Worm (Caenorhabditis elegans) whole organism, L4 larva: Measurements from ENCODE around the gene C32D5.4.

Experiments used
- F10B5.3 ChIP-seq: sonication (generic microtip); optimal IDR thresholded peaks from 2 replicates; lab custom pipeline; 2016; ENCODE audit warnings: mild to moderate bottlenecking, missing genetic modification characterization, missing compliant biosample characterization
- F26F4.8 ChIP-seq: fragments of 200-800 bp; sonication (Bioruptor generic); conservative IDR thresholded peaks from 2 replicates; pipeline ENCODE4 v1.3.6; 2022; ENCODE audit warnings: missing genetic modification characterization, missing compliant biosample characterization
- F37D6.2 ChIP-seq: sonication (generic microtip); optimal IDR thresholded peaks from 2 replicates; lab custom pipeline; 2016; ENCODE audit warnings: mild to moderate bottlenecking, missing genetic modification characterization, missing compliant biosample characterization
- T20F7.1 ChIP-seq: fragments of 200-800 bp; sonication (Bioruptor generic); optimal IDR thresholded peaks from 2 replicates; lab custom pipeline; 2018; ENCODE audit warnings: mild to moderate bottlenecking, missing genetic modification characterization, missing compliant biosample characterization
- Y48G9A.11 ChIP-seq: fragments of 200-800 bp; sonication (Bioruptor generic); IDR thresholded peaks from 2 replicates; pipeline ENCODE4 v1.3.6; 2022; ENCODE audit warnings: missing genetic modification reagents, missing genetic modification characterization, missing compliant biosample characterization
- ZK546.5 ChIP-seq, 2 experiments: sonication (generic microtip); optimal IDR thresholded peaks; 2 replicates each; lab custom pipeline; 2017; ENCODE audit warnings: missing biosample characterization in 2 of 2, missing genetic modification characterization in 2 of 2
- aha-1 ChIP-seq: fragments of 150-350 bp; peaks from one replicate; lab custom pipeline; 2014; ENCODE audit warnings: missing biosample characterization, missing genetic modification characterization
- aly-2 ChIP-seq: sonication (generic microtip); optimal IDR thresholded peaks from 2 replicates; lab custom pipeline; 2018; ENCODE audit warnings: missing biosample characterization, missing genetic modification characterization
- ama-1 ChIP-seq: fragments of 150-350 bp; optimal IDR thresholded peaks from 2 replicates; lab custom pipeline; 2014; ENCODE audit warnings: inconsistent platforms, mixed read lengths
- ceh-20 ChIP-seq: fragments of 200-800 bp; sonication (Bioruptor generic); IDR thresholded peaks from 2 replicates; pipeline ENCODE4 v1.3.6; 2022; ENCODE audit warnings: missing genetic modification reagents, missing genetic modification characterization, missing compliant biosample characterization
- ceh-44 ChIP-seq: fragments of 200-800 bp; sonication (Bioruptor generic); IDR thresholded peaks from 2 replicates; pipeline ENCODE4 v1.3.6; 2022; ENCODE audit warnings: missing genetic modification reagents, missing genetic modification characterization, missing compliant biosample characterization
- ceh-82 ChIP-seq: sonication (generic microtip); optimal IDR thresholded peaks from 2 replicates; lab custom pipeline; 2017; ENCODE audit warnings: missing biosample characterization, missing genetic modification characterization
- ces-1 ChIP-seq: fragments of 150-350 bp; sonication (generic microtip); optimal IDR thresholded peaks from 4 replicates; lab custom pipeline; 2014; ENCODE audit warnings: missing biosample characterization, missing genetic modification reagents, missing genetic modification characterization
- cey-2 ChIP-seq: sonication (generic microtip); optimal IDR thresholded peaks from 3 replicates; lab custom pipeline; 2017; ENCODE audit warnings: missing genetic modification characterization, mild to moderate bottlenecking, missing compliant biosample characterization, antibody characterized with exemption, borderline replicate concordance; ENCODE audit not compliant: insufficient read depth
- daf-12 ChIP-seq: fragments of 150-350 bp; optimal IDR thresholded peaks from 2 replicates; lab custom pipeline; 2014; ENCODE audit warnings: missing biosample characterization, missing genetic modification reagents, missing genetic modification characterization
- dmd-6 ChIP-seq: fragments of 200-800 bp; sonication (Bioruptor generic); IDR thresholded peaks from 2 replicates; pipeline ENCODE4 v1.3.6; 2022; ENCODE audit warnings: missing genetic modification reagents, missing genetic modification characterization, missing compliant biosample characterization
- egl-43 ChIP-seq: fragments of 200-800 bp; sonication (Bioruptor generic); IDR thresholded peaks from 2 replicates; pipeline ENCODE4 v1.3.6; 2022; ENCODE audit warnings: missing genetic modification reagents, missing genetic modification characterization, missing compliant biosample characterization
- fkh-10 ChIP-seq: fragments of 150-350 bp; optimal IDR thresholded peaks from 2 replicates; lab custom pipeline; 2014; ENCODE audit warnings: missing biosample characterization, missing genetic modification reagents, missing genetic modification characterization
- fos-1 ChIP-seq: fragments of 150-350 bp; optimal IDR thresholded peaks from 2 replicates; lab custom pipeline; 2014; ENCODE audit warnings: missing biosample characterization, missing genetic modification characterization
- hlh-11 ChIP-seq: fragments of 200-800 bp; sonication (Bioruptor generic); optimal IDR thresholded peaks from 2 replicates; lab custom pipeline; 2018; ENCODE audit warnings: mild to moderate bottlenecking, missing genetic modification characterization, missing compliant biosample characterization
- hlh-30 ChIP-seq: sonication (generic microtip); optimal IDR thresholded peaks from 2 replicates; lab custom pipeline; 2017; ENCODE audit warnings: antibody characterized with exemption, mild to moderate bottlenecking, missing genetic modification characterization, missing compliant biosample characterization; ENCODE audit not compliant: insufficient read depth
- hmg-1.1 ChIP-seq: fragments of 200-800 bp; sonication (Bioruptor generic); IDR thresholded peaks from 2 replicates; pipeline ENCODE4 v1.3.6; 2022; ENCODE audit warnings: missing genetic modification reagents, missing genetic modification characterization, missing compliant biosample characterization
- lin-39 ChIP-seq: fragments of 150-350 bp; optimal IDR thresholded peaks from 2 replicates; lab custom pipeline; 2014; ENCODE audit warnings: missing biosample characterization, missing genetic modification reagents, missing genetic modification characterization
- lir-3 ChIP-seq: sonication (generic microtip); optimal IDR thresholded peaks from 2 replicates; lab custom pipeline; 2016; ENCODE audit warnings: mild to moderate bottlenecking, missing genetic modification characterization, missing compliant biosample characterization
- lsy-2 ChIP-seq, 2 experiments: fragments of 150-350 bp in 1 of 2; sonication (generic microtip) in 1 of 2; optimal IDR thresholded peaks; 2 replicates each; lab custom pipeline; 2014 to 2017; ENCODE audit warnings: missing biosample characterization in 2 of 2, missing genetic modification characterization in 2 of 2
- madf-9 ChIP-seq: fragments of 200-800 bp; sonication (Bioruptor generic); conservative IDR thresholded peaks from 2 replicates; pipeline ENCODE4 v1.3.6; 2022; ENCODE audit warnings: missing genetic modification reagents, missing genetic modification characterization, missing compliant biosample characterization
- mdl-1 ChIP-seq, 2 experiments: fragments of 150-350 bp in 1 of 2; sonication (generic microtip) in 1 of 2; optimal IDR thresholded peaks; 2 replicates each; lab custom pipeline; 2014 to 2017; ENCODE audit warnings: missing biosample characterization in 2 of 2, missing genetic modification characterization in 2 of 2
- mep-1 ChIP-seq: fragments of 150-350 bp; sonication (generic microtip); optimal IDR thresholded peaks from 3 replicates; lab custom pipeline; 2014; ENCODE audit warnings: missing biosample characterization, missing genetic modification characterization
- mes-2 ChIP-seq: sonication (generic microtip); optimal IDR thresholded peaks from 2 replicates; lab custom pipeline; 2016; ENCODE audit warnings: missing genotype, mild to moderate bottlenecking, missing genetic modification characterization, missing compliant biosample characterization; ENCODE audit not compliant: poor library complexity, severe bottlenecking
- mxl-2 ChIP-seq: fragments of 200-800 bp; sonication (Bioruptor generic); conservative IDR thresholded peaks from 2 replicates; pipeline ENCODE4 v1.3.6; 2022; ENCODE audit warnings: missing genetic modification reagents, missing genetic modification characterization, missing compliant biosample characterization
- mxl-3 ChIP-seq: fragments of 200-800 bp; sonication (Bioruptor generic); optimal IDR thresholded peaks from 2 replicates; lab custom pipeline; 2018; ENCODE audit warnings: mild to moderate bottlenecking, missing genetic modification characterization, missing compliant biosample characterization
- nhr-102 ChIP-seq: sonication (generic microtip); optimal IDR thresholded peaks from 2 replicates; lab custom pipeline; 2016; ENCODE audit warnings: mild to moderate bottlenecking, missing genetic modification characterization, moderate library complexity, missing compliant biosample characterization
- nhr-11 ChIP-seq: fragments of 150-350 bp; optimal IDR thresholded peaks from 2 replicates; lab custom pipeline; 2014; ENCODE audit warnings: missing biosample characterization, missing genetic modification characterization
- nhr-25 ChIP-seq: sonication (generic microtip); optimal IDR thresholded peaks from 2 replicates; lab custom pipeline; 2017; ENCODE audit warnings: missing genetic modification characterization, mild to moderate bottlenecking, missing compliant biosample characterization, antibody characterized with exemption, moderate library complexity, borderline replicate concordance; ENCODE audit not compliant: insufficient read depth
- nhr-28 ChIP-seq: fragments of 150-350 bp; optimal IDR thresholded peaks from 2 replicates; lab custom pipeline; 2014; ENCODE audit warnings: missing biosample characterization, missing genetic modification characterization
- nhr-48 ChIP-seq: sonication (generic microtip); optimal IDR thresholded peaks from 2 replicates; lab custom pipeline; 2016; ENCODE audit warnings: mild to moderate bottlenecking, missing genetic modification characterization, missing compliant biosample characterization
- nhr-77 ChIP-seq: fragments of 150-350 bp; optimal IDR thresholded peaks from 2 replicates; lab custom pipeline; 2014; ENCODE audit warnings: missing biosample characterization, missing genetic modification characterization
- pqm-1 ChIP-seq: sonication (generic microtip); optimal IDR thresholded peaks from 2 replicates; lab custom pipeline; 2017; ENCODE audit warnings: missing biosample characterization, missing genetic modification characterization
- rbr-2 ChIP-seq: sonication (generic microtip); optimal IDR thresholded peaks from 2 replicates; lab custom pipeline; 2016; ENCODE audit warnings: missing genotype, missing genetic modification characterization, missing compliant biosample characterization
- saeg-2 ChIP-seq: fragments of 200-800 bp; sonication (Bioruptor generic); IDR thresholded peaks from 2 replicates; pipeline ENCODE4 v1.3.6; 2022; ENCODE audit warnings: missing genetic modification reagents, missing genetic modification characterization, missing compliant biosample characterization
- sdz-12 ChIP-seq: fragments of 200-800 bp; sonication (Bioruptor generic); optimal IDR thresholded peaks from 2 replicates; lab custom pipeline; 2018; ENCODE audit warnings: mild to moderate bottlenecking, missing genetic modification characterization, missing compliant biosample characterization
- set-16 ChIP-seq: fragments of 200-800 bp; sonication (Bioruptor generic); IDR thresholded peaks from 2 replicates; pipeline ENCODE4 v1.3.6; 2022; ENCODE audit warnings: missing genetic modification reagents, missing genetic modification characterization, missing compliant biosample characterization
- spr-1 ChIP-seq: sonication (generic microtip); optimal IDR thresholded peaks from 2 replicates; lab custom pipeline; 2016; ENCODE audit warnings: mild to moderate bottlenecking, missing genetic modification characterization, missing compliant biosample characterization
- spr-3 ChIP-seq: fragments of 200-800 bp; sonication (Bioruptor generic); optimal IDR thresholded peaks from 2 replicates; lab custom pipeline; 2018; ENCODE audit warnings: mild to moderate bottlenecking, missing genetic modification characterization, missing compliant biosample characterization
- tag-97 ChIP-seq: fragments of 200-800 bp; sonication (Bioruptor generic); IDR thresholded peaks from 2 replicates; pipeline ENCODE4 v1.3.6; 2022; ENCODE audit warnings: missing genetic modification characterization, missing compliant biosample characterization
- tra-1 ChIP-seq: fragments of 200-800 bp; sonication (Bioruptor generic); IDR thresholded peaks from 2 replicates; pipeline ENCODE4 v1.3.6; 2022; ENCODE audit warnings: missing genetic modification reagents, missing genetic modification characterization, missing compliant biosample characterization
- unc-39 ChIP-seq: sonication (generic microtip); optimal IDR thresholded peaks from 2 replicates; lab custom pipeline; 2017; ENCODE audit warnings: missing biosample characterization, missing genetic modification characterization
- unc-62 ChIP-seq, 3 experiments: fragments of 150-350 bp in 1 of 3; sonication (generic microtip); optimal IDR thresholded peaks in 2 of 3; peaks in 1 of 3; 1 replicate in 1 of 3; 2 replicates in 2 of 3; lab custom pipeline; 2014 to 2017; ENCODE audit warnings: missing biosample characterization in 3 of 3, missing genetic modification characterization in 3 of 3, missing genetic modification reagents in 3 of 3, missing genotype in 1 of 3
- zag-1 ChIP-seq: fragments of 150-350 bp; optimal IDR thresholded peaks from 2 replicates; lab custom pipeline; 2014; ENCODE audit warnings: missing biosample characterization, missing genetic modification characterization
- zfp-2 ChIP-seq: sonication (generic microtip); optimal IDR thresholded peaks from 2 replicates; lab custom pipeline; 2016; ENCODE audit warnings: mild to moderate bottlenecking, missing genetic modification characterization, missing compliant biosample characterization
- zip-11 ChIP-seq: fragments of 200-800 bp; sonication (Bioruptor generic); IDR thresholded peaks from 2 replicates; pipeline ENCODE4 v1.3.6; 2022; ENCODE audit warnings: missing genetic modification characterization, missing compliant biosample characterization

The C32D5.4 gene

ce11 chrII:6327317-6327716 is 4.4 kb upstream of the C32D5.4 start (continued):
- TF ChIP-seq aha-1 (tag; lab: Kevin White, UChicago) (no peak), egl-43 (GFP tag; lab: Robert Waterston, UW) (no peak), fkh-10 (GFP tag; lab: Kevin White, UChicago) (no peak), hmg-1.1 (GFP tag; lab: Robert Waterston, UW) (no peak), aly-2 (tag; lab: Kevin White, UChicago) (no peak), spr-1 (no peak), nhr-25 (tag; lab: Kevin White, UChicago) (no peak), pqm-1 (tag; lab: Kevin White, UChicago) (peak; percentile 97), ZK546.5 (tag; optimal IDR thresholded peaks at IDR 0.05; lab: Kevin White, UChicago) (no peak), cey-2 (tag; lab: Kevin White, UChicago) (peak; percentile 18), ama-1 (lab: Kevin White, UChicago) (no peak), ceh-82 (tag; lab: Kevin White, UChicago) (no peak), mxl-3 (GFP tag; lab: Kevin White, UChicago) (peak; percentile 70), mdl-1 (tag; optimal IDR thresholded peaks at IDR 0.05; lab: Kevin White, UChicago) (no peak), spr-3 (GFP tag; lab: Kevin White, UChicago) (no peak), ceh-20 (GFP tag; lab: Robert Waterston, UW) (no peak), lin-39 (tag; lab: Kevin White, UChicago) (no peak), unc-39 (tag; lab: Kevin White, UChicago) (no peak), zag-1 (no peak), lsy-2 (tag; optimal IDR thresholded peaks at IDR 0.05; lab: Kevin White, UChicago) (peak in 1 of 2 experiments; percentile 17), sdz-12 (GFP tag; lab: Kevin White, UChicago) (no peak), mep-1 (tag; lab: Kevin White, UChicago) (no peak), nhr-102 (tag; lab: Kevin White, UChicago) (peak; percentile 60), nhr-77 (tag; lab: Kevin White, UChicago) (peak; percentile 63), nhr-28 (peak; percentile 82), zfp-2 (no peak), dmd-6 (peak; percentile 89), hlh-11 (tag; lab: Kevin White, UChicago) (peak; percentile 88), daf-12 (no peak), hlh-30 (tag; lab: Kevin White, UChicago) (no peak), T20F7.1 (GFP tag; lab: Kevin White, UChicago) (peak; percentile 56), nhr-11 (tag; lab: Kevin White, UChicago) (no peak), saeg-2 (GFP tag; lab: Robert Waterston, UW) (0 out of 2 replicates have a peak, but pooled peaks have one; percentile 58), F26F4.8 (GFP tag; lab: Robert Waterston, UW) (no peak), set-16 (GFP tag; lab: Robert Waterston, UW) (no peak), nhr-48 (peak; percentile 67), fos-1 (tag; lab: Kevin White, UChicago) (no peak), ceh-44 (GFP tag; lab: Robert Waterston, UW) (no peak), unc-62 (GFP tag; optimal IDR thresholded peaks at IDR 0.05 in 1 of 2; lab: Kevin White, UChicago) (no peak), unc-62 (tag; optimal IDR thresholded peaks at IDR 0.05; lab: Kevin White, UChicago) (no peak), F10B5.3 (tag; lab: Kevin White, UChicago) (no peak), tag-97 (GFP tag; lab: Robert Waterston, UW) (no peak), ces-1 (GFP tag; lab: Kevin White, UChicago) (no peak), mes-2 (tag; lab: Kevin White, UChicago) (peak; percentile 32), zip-11 (GFP tag; lab: Robert Waterston, UW) (no peak), mxl-2 (GFP tag; lab: Robert Waterston, UW) (no peak), lir-3 (tag; lab: Kevin White, UChicago) (no peak), madf-9 (no peak), Y48G9A.11 (GFP tag; lab: Robert Waterston, UW) (no peak), rbr-2 (tag; lab: Kevin White, UChicago) (no peak), tra-1 (GFP tag; lab: Robert Waterston, UW) (peak; percentile 79), F37D6.2 (no peak)
